Worm (Caenorhabditis elegans) whole organism, L2 larva: ENCODE measurements around the gene K12H6.9.
A peak's percentile ranks its signal among the peaks of the same experiment; 100 is the strongest.

Experiments
- C34F6.9 ChIP-seq: fragments of 150-350 bp; optimal IDR thresholded peaks from 2 replicates; lab custom pipeline; 2014; ENCODE audit warnings: missing biosample characterization, missing genetic modification characterization
- F13H6.1 ChIP-seq: sonication (generic microtip); optimal IDR thresholded peaks from 2 replicates; lab custom pipeline; 2016; ENCODE audit warnings: missing genetic modification characterization, missing compliant biosample characterization
- R02D3.7 ChIP-seq: fragments of 150-350 bp; optimal IDR thresholded peaks from 2 replicates; lab custom pipeline; 2014; ENCODE audit warnings: missing biosample characterization, missing genetic modification characterization
- Y55F3AM.14 ChIP-seq: fragments of 200-800 bp; sonication (Bioruptor generic); optimal IDR thresholded peaks from 2 replicates; lab custom pipeline; 2018; ENCODE audit warnings: mild to moderate bottlenecking, missing genetic modification characterization, missing compliant biosample characterization
- ZK546.5 ChIP-seq: sonication (generic microtip); optimal IDR thresholded peaks from 2 replicates; lab custom pipeline; 2017; ENCODE audit warnings: missing biosample characterization, missing genetic modification characterization
- alr-1 ChIP-seq: fragments of 150-350 bp; optimal IDR thresholded peaks from 2 replicates; lab custom pipeline; 2014; ENCODE audit warnings: missing biosample characterization, missing genetic modification characterization
- aly-2 ChIP-seq: fragments of 150-350 bp; optimal IDR thresholded peaks from 2 replicates; lab custom pipeline; 2014; ENCODE audit warnings: missing biosample characterization, missing genetic modification characterization
- ama-1 ChIP-seq: fragments of 150-350 bp; optimal IDR thresholded peaks from 2 replicates; lab custom pipeline; 2018; ENCODE audit warnings: inconsistent platforms
- blmp-1 ChIP-seq: sonication (generic microtip); optimal IDR thresholded peaks from 2 replicates; lab custom pipeline; 2017; ENCODE audit warnings: missing genetic modification characterization, mild to moderate bottlenecking, missing compliant biosample characterization, antibody characterized with exemption, moderate library complexity; ENCODE audit not compliant: insufficient read depth
- ceh-16 ChIP-seq: fragments of 150-350 bp; optimal IDR thresholded peaks from 2 replicates; lab custom pipeline; 2014; ENCODE audit warnings: missing biosample characterization, missing genetic modification characterization
- ceh-82 ChIP-seq: fragments of 150-350 bp; optimal IDR thresholded peaks from 2 replicates; lab custom pipeline; 2014; ENCODE audit warnings: missing biosample characterization, missing genetic modification characterization
- crh-2 ChIP-seq: sonication (generic microtip); optimal IDR thresholded peaks from 2 replicates; lab custom pipeline; 2017; ENCODE audit warnings: missing biosample characterization, missing genetic modification characterization
- dmd-4 ChIP-seq: sonication (generic microtip); optimal IDR thresholded peaks from 2 replicates; lab custom pipeline; 2017; ENCODE audit warnings: missing biosample characterization, missing genetic modification characterization
- egl-27 ChIP-seq: sonication (generic microtip); optimal IDR thresholded peaks from 3 replicates; lab custom pipeline; 2017; ENCODE audit warnings: missing biosample characterization, missing genetic modification reagents, missing genetic modification characterization
- elt-1 ChIP-seq: fragments of 150-350 bp; optimal IDR thresholded peaks from 2 replicates; lab custom pipeline; 2014; ENCODE audit warnings: missing biosample characterization, missing genetic modification characterization
- elt-3 ChIP-seq: sonication (generic microtip); optimal IDR thresholded peaks from 2 replicates; lab custom pipeline; 2017; ENCODE audit warnings: missing biosample characterization, missing genetic modification characterization
- fos-1 ChIP-seq: fragments of 150-350 bp; optimal IDR thresholded peaks from 2 replicates; lab custom pipeline; 2014; ENCODE audit warnings: missing biosample characterization, missing genetic modification characterization
- gmeb-1 ChIP-seq: fragments of 150-350 bp; optimal IDR thresholded peaks from 2 replicates; lab custom pipeline; 2014; ENCODE audit warnings: missing biosample characterization, missing genetic modification characterization
- lin-13 ChIP-seq: fragments of 150-350 bp; optimal IDR thresholded peaks from 2 replicates; lab custom pipeline; 2014; ENCODE audit warnings: missing biosample characterization, missing genetic modification reagents, missing genetic modification characterization
- lsy-2 ChIP-seq, 2 experiments: fragments of 150-350 bp in 1 of 2; sonication (generic microtip) in 1 of 2; optimal IDR thresholded peaks; 2 replicates each; lab custom pipeline; 2014 to 2017; ENCODE audit warnings: missing biosample characterization in 2 of 2, missing genetic modification characterization in 2 of 2
- mab-5 ChIP-seq: fragments of 150-350 bp; optimal IDR thresholded peaks from 2 replicates; lab custom pipeline; 2014; ENCODE audit warnings: missing biosample characterization, missing genetic modification characterization
- mbf-1 ChIP-seq: sonication (generic microtip); optimal IDR thresholded peaks from 2 replicates; lab custom pipeline; 2017; ENCODE audit warnings: missing biosample characterization, missing genetic modification characterization
- mdl-1 ChIP-seq, 2 experiments: fragments of 150-350 bp in 1 of 2; sonication (generic microtip) in 1 of 2; optimal IDR thresholded peaks; 2 replicates each; lab custom pipeline; 2017; ENCODE audit warnings: missing biosample characterization in 2 of 2, missing genetic modification characterization in 2 of 2
- nhr-11 ChIP-seq: fragments of 150-350 bp; optimal IDR thresholded peaks from 2 replicates; lab custom pipeline; 2014; ENCODE audit warnings: missing biosample characterization, missing genetic modification characterization
- nhr-129 ChIP-seq: fragments of 150-350 bp; optimal IDR thresholded peaks from 2 replicates; lab custom pipeline; 2014; ENCODE audit warnings: missing biosample characterization, missing genetic modification characterization
- nhr-21 ChIP-seq: fragments of 150-350 bp; optimal IDR thresholded peaks from 2 replicates; lab custom pipeline; 2014; ENCODE audit warnings: missing biosample characterization, missing genetic modification characterization
- nhr-25 ChIP-seq: fragments of 150-350 bp; sonication (generic microtip); optimal IDR thresholded peaks from 3 replicates; lab custom pipeline; 2014; ENCODE audit warnings: missing biosample characterization, missing genetic modification characterization
- nhr-6 ChIP-seq: fragments of 150-350 bp; optimal IDR thresholded peaks from 2 replicates; lab custom pipeline; 2014; ENCODE audit warnings: missing biosample characterization, missing genetic modification characterization
- nhr-77 ChIP-seq: fragments of 150-350 bp; optimal IDR thresholded peaks from 2 replicates; lab custom pipeline; 2014; ENCODE audit warnings: missing biosample characterization, missing genetic modification characterization
- peb-1 ChIP-seq: fragments of 150-350 bp; optimal IDR thresholded peaks from 2 replicates; lab custom pipeline; 2014; ENCODE audit warnings: missing biosample characterization, missing genetic modification characterization
- sem-4 ChIP-seq: fragments of 150-350 bp; optimal IDR thresholded peaks from 2 replicates; lab custom pipeline; 2014; ENCODE audit warnings: missing biosample characterization, missing genetic modification reagents, missing genetic modification characterization
- skn-1 ChIP-seq: sonication (generic microtip); optimal IDR thresholded peaks from 2 replicates; lab custom pipeline; 2017; ENCODE audit warnings: missing biosample characterization, missing genetic modification characterization
- sma-3 ChIP-seq: sonication (generic microtip); optimal IDR thresholded peaks from 2 replicates; lab custom pipeline; 2016; ENCODE audit warnings: missing genetic modification reagents, missing genetic modification characterization, missing compliant biosample characterization
- sma-9 ChIP-seq, 2 experiments: fragments of 150-350 bp in 1 of 2; sonication (generic microtip) in 1 of 2; optimal IDR thresholded peaks; 2 replicates each; lab custom pipeline; 2014 to 2016; ENCODE audit warnings: missing genetic modification characterization in 2 of 2, mild to moderate bottlenecking in 1 of 2, missing biosample characterization in 1 of 2, missing compliant biosample characterization in 1 of 2, missing genetic modification reagents in 1 of 2, moderate library complexity in 1 of 2
- snpc-4 ChIP-seq: fragments of 150-350 bp; optimal IDR thresholded peaks from 2 replicates; lab custom pipeline; 2014; ENCODE audit warnings: missing biosample characterization, missing genetic modification characterization
- unc-39 ChIP-seq: fragments of 150-350 bp; optimal IDR thresholded peaks from 2 replicates; lab custom pipeline; 2014; ENCODE audit warnings: missing biosample characterization, missing genetic modification characterization
- unc-55 ChIP-seq: fragments of 150-350 bp; sonication (generic microtip); optimal IDR thresholded peaks from 3 replicates; lab custom pipeline; 2014; ENCODE audit warnings: missing biosample characterization, missing genetic modification reagents, missing genetic modification characterization
- unc-62 ChIP-seq: fragments of 150-350 bp; optimal IDR thresholded peaks from 2 replicates; lab custom pipeline; 2014; ENCODE audit warnings: missing biosample characterization, missing genetic modification reagents, missing genetic modification characterization
- zag-1 ChIP-seq: fragments of 150-350 bp; optimal IDR thresholded peaks from 2 replicates; lab custom pipeline; 2014; ENCODE audit warnings: missing biosample characterization, missing genetic modification characterization
- ztf-1 ChIP-seq: fragments of 200-800 bp; sonication (Bioruptor generic); conservative IDR thresholded peaks from 2 replicates; pipeline ENCODE4 v1.3.6; 2022; ENCODE audit warnings: missing genetic modification characterization, missing compliant biosample characterization
- ztf-4 ChIP-seq: fragments of 150-350 bp; optimal IDR thresholded peaks from 2 replicates; lab custom pipeline; 2014; ENCODE audit warnings: missing biosample characterization, missing genetic modification characterization

Gene K12H6.9

ce11 chrII:2800550-2801233, 23.5 kb upstream of the K12H6.9 start, which contains the start of gene nhr-119:
Gene nhr-119 (minus strand): TSS chrII:2800600.
- TF ChIP-seq gmeb-1 (tag; lab: Kevin White, UChicago) (peak; percentile 75), fos-1 (tag; lab: Kevin White, UChicago) (peak; percentile 94), lin-13 (GFP tag; lab: Kevin White, UChicago) (peak; percentile 79), crh-2 (tag; lab: Kevin White, UChicago) (peak; percentile 66), sma-3 (GFP tag; lab: Kevin White, UChicago) (peak; percentile 96), snpc-4 (tag; lab: Kevin White, UChicago) (no peak), skn-1 (tag; lab: Kevin White, UChicago) (peak; percentile 46), unc-62 (GFP tag; lab: Kevin White, UChicago) (peak; percentile 47), sem-4 (tag; lab: Kevin White, UChicago) (peak; percentile 27), nhr-6 (peak; percentile 44), alr-1 (no peak), ZK546.5 (tag; lab: Kevin White, UChicago) (no peak), R02D3.7 (no peak), ztf-1 (no peak), unc-39 (tag; lab: Kevin White, UChicago) (no peak), ceh-16 (tag; lab: Kevin White, UChicago) (no peak), nhr-11 (tag; lab: Kevin White, UChicago) (no peak), nhr-21 (peak; percentile 90), nhr-25 (tag; lab: Kevin White, UChicago) (peak; percentile 86), lsy-2 (tag; optimal IDR thresholded peaks at IDR 0.05; lab: Kevin White, UChicago) (peak in 1 of 2 experiments; percentile 73), F13H6.1 (peak; percentile 85), ztf-4 (tag; lab: Kevin White, UChicago) (peak; percentile 52), mab-5 (tag; lab: Kevin White, UChicago) (peak; percentile 15), nhr-77 (tag; lab: Kevin White, UChicago) (peak; percentile 40), C34F6.9 (tag; lab: Kevin White, UChicago) (peak; percentile 38), blmp-1 (tag; lab: Kevin White, UChicago) (peak; percentile 79), sma-9 (GFP tag; optimal IDR thresholded peaks at IDR 0.05; lab: Kevin White, UChicago) (peak; percentile 93), sma-9 (tag; optimal IDR thresholded peaks at IDR 0.05; lab: Kevin White, UChicago) (no peak), mdl-1 (tag; optimal IDR thresholded peaks at IDR 0.05; lab: Kevin White, UChicago) (peak; percentile 53 to 65), egl-27 (tag; lab: Kevin White, UChicago) (peak; percentile 77), elt-1 (tag; lab: Kevin White, UChicago) (peak; percentile 63), nhr-129 (tag; lab: Kevin White, UChicago) (peak; percentile 30), zag-1 (tag; lab: Kevin White, UChicago) (no peak)

ce11 chrII:2801764-2802163, 22.4 kb upstream of the K12H6.9 start:
- TF ChIP-seq sem-4 (tag; lab: Kevin White, UChicago) (no peak), nhr-77 (tag; lab: Kevin White, UChicago) (no peak), lin-13 (GFP tag; lab: Kevin White, UChicago) (peak; percentile 48), sma-3 (GFP tag; lab: Kevin White, UChicago) (no peak)
- TF ChIP-seq, all 48 proteins: peak for 1

ce11 chrII:2802804-2803586, 21.2 kb upstream of the K12H6.9 start:
- TF ChIP-seq ztf-1, result no peak
- no peak for TF ChIP-seq nhr-25 (tag; lab: Kevin White, UChicago)
- no peak for TF ChIP-seq lsy-2 (tag; optimal IDR thresholded peaks at IDR 0.05; lab: Kevin White, UChicago)
- TF ChIP-seq peb-1 (tag; lab: Kevin White, UChicago), result no peak
- peak; percentile 2 for TF ChIP-seq lin-13 (GFP tag; lab: Kevin White, UChicago)
- no peak for TF ChIP-seq F13H6.1
- no peak for TF ChIP-seq mdl-1 (tag; optimal IDR thresholded peaks at IDR 0.05; lab: Kevin White, UChicago)
- peak; percentile 60 for TF ChIP-seq fos-1 (tag; lab: Kevin White, UChicago)
- TF ChIP-seq zag-1 (tag; lab: Kevin White, UChicago), result no peak
- TF ChIP-seq ztf-4 (tag; lab: Kevin White, UChicago), result no peak
- no peak for TF ChIP-seq nhr-6
- no peak for TF ChIP-seq mbf-1 (tag; lab: Kevin White, UChicago)
- peak; percentile 6 for TF ChIP-seq Y55F3AM.14 (GFP tag; lab: Kevin White, UChicago)
- no peak for TF ChIP-seq unc-62 (GFP tag; lab: Kevin White, UChicago)
- no peak for TF ChIP-seq elt-1 (tag; lab: Kevin White, UChicago)
- no peak for TF ChIP-seq elt-3 (tag; lab: Kevin White, UChicago)
- TF ChIP-seq ama-1, result no peak
- TF ChIP-seq nhr-21, result peak; percentile 2
- no peak for TF ChIP-seq aly-2 (tag; lab: Kevin White, UChicago)
- no peak for TF ChIP-seq skn-1 (tag; lab: Kevin White, UChicago)
- peak; percentile 70 for TF ChIP-seq sma-9 (GFP tag; optimal IDR thresholded peaks at IDR 0.05; lab: Kevin White, UChicago)
- TF ChIP-seq sma-9 (tag; optimal IDR thresholded peaks at IDR 0.05; lab: Kevin White, UChicago), result no peak
- no peak for TF ChIP-seq nhr-11 (tag; lab: Kevin White, UChicago)
- no peak for TF ChIP-seq ceh-82 (tag; lab: Kevin White, UChicago)
- TF ChIP-seq nhr-129 (tag; lab: Kevin White, UChicago), result no peak
- TF ChIP-seq crh-2 (tag; lab: Kevin White, UChicago), result peak; percentile 32
- TF ChIP-seq blmp-1 (tag; lab: Kevin White, UChicago), result no peak
- no peak for TF ChIP-seq dmd-4 (tag; lab: Kevin White, UChicago)
- TF ChIP-seq unc-55, result no peak
- no peak for TF ChIP-seq alr-1
- no peak for TF ChIP-seq sma-3 (GFP tag; lab: Kevin White, UChicago)
- TF ChIP-seq C34F6.9 (tag; lab: Kevin White, UChicago), result no peak
- TF ChIP-seq R02D3.7, result no peak
- no peak for TF ChIP-seq nhr-77 (tag; lab: Kevin White, UChicago)
